Fruit fly (Drosophila melanogaster) S2 (cell line): ENCODE data around the gene Abl.

ENCODE experiments used
- CG8478 ChIP-seq: fragments of >200 bp; optimal IDR thresholded peaks from 2 replicates; lab custom pipeline; 2018
- CTCF ChIP-seq, 2 experiments: fragments of >200 bp; optimal IDR thresholded peaks; 2 replicates each; lab custom pipeline; 2018

- TF ChIP-seq CG8478 (lab: Kevin White, UChicago): no peak
- TF ChIP-seq CTCF (optimal IDR thresholded peaks at IDR 0.05; lab: Kevin White, UChicago): no peak
Observed at dm6 chr3L:16679492-16680120, 31.9 kb upstream of the Abl start.
